Fruit fly (Drosophila melanogaster): ENCODE measurements around the gene asun.

DNA sequence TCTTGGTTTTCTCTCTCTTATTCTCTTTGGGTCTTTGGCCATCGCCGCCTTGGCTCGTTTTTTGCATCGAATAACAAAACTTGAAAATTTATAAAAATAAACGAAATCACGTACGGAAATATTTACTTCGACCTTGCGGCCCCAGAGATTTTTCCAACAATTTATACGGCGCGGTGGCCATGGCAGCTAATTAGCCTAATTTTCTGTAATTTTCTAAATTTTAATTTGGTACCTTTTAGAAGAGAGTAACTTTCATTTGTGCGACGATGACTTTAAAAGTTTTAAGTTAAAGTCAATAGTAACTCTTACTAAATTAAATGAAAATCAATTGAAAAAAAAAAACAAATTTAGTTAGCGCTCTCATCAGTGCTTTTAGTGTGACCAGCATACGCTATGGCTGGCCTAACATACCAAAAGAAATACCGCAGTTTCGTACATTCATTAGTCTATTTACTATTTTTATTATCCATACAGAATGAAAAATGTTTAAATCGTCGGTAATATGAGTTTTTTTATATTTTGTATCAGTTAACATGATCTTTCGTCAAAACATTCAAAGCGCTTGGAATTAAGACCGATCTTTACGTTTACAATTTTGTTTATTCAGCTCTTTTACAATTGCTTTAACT is 9.5 kb downstream of the asun start:
- no peak for TF ChIP-seq CG8478 (optimal IDR thresholded peaks at IDR 0.05)
- no peak for TF ChIP-seq usp (GFP tag; optimal IDR thresholded peaks at IDR 0.05)

Data from whole organism.